Worm (Caenorhabditis elegans): ENCODE results near the gene nuo-3.

nuo-3 gene

DNA sequence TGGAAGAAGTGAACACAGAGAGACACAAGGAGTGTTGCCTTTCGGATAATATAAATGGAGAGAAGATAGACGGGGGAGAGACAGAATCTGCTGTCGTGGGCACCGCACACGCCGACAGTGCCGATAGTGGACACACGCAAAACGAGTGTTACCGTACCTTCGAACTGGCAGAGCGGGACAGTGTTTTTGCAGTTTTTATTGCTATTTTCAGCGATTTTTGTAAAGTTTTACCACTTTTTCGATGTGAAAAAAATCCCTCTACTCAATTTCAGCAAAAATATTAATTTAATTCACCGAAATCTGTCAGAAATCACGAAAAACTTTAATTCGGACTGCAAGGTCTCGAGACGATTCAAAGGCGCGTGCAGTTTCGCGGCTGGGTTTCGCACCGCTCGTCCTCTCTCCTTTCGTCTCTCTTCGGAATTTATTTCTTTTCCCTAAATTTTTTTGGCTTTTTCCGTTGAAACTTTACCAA is 27.6 kb upstream of the nuo-3 start, which contains the start of gene sec-61.A (continued):
- TF ChIP-seq pbrm-1 (GFP tag; IDR thresholded peaks at IDR 0.05) = peak; percentile 65
- TF ChIP-seq F37B4.10 (GFP tag; IDR thresholded peaks at IDR 0.05) = no peak
- TF ChIP-seq ztf-28 (GFP tag; IDR thresholded peaks at IDR 0.05) = no peak
- TF ChIP-seq B0261.1 (tag; optimal IDR thresholded peaks at IDR 0.05) = no peak
- no peak; the same call in 1 of the 2 replicates for TF ChIP-seq D2030.7 (GFP tag; IDR thresholded peaks at IDR 0.05)
- TF ChIP-seq K12H6.12 (tag; optimal IDR thresholded peaks at IDR 0.05) = peak; percentile 74
- no peak for TF ChIP-seq tbx-9 (tag; optimal IDR thresholded peaks at IDR 0.05; ENCODE audit: borderline replicate concordance)
- TF ChIP-seq T26A5.8 (tag; optimal IDR thresholded peaks at IDR 0.05) = no peak
- no peak for TF ChIP-seq F57C9.4 (tag; optimal IDR thresholded peaks at IDR 0.05)
- TF ChIP-seq snpc-4 (GFP tag; optimal IDR thresholded peaks at IDR 0.05) = peak; percentile 89
- peak; percentile 65 to 95 (median 86) for TF ChIP-seq snpc-4 (tag; optimal IDR thresholded peaks at IDR 0.05)
- no peak for TF ChIP-seq nhr-27 (tag; optimal IDR thresholded peaks at IDR 0.05)
- TF ChIP-seq aptf-3 (GFP tag; IDR thresholded peaks at IDR 0.05) = no peak
- TF ChIP-seq nhr-80 (tag; optimal IDR thresholded peaks at IDR 0.05) = peak; percentile 89
- TF ChIP-seq F23B12.7 (tag; optimal IDR thresholded peaks at IDR 0.05; ENCODE audit: insufficient read depth) = peak; percentile 75
- no peak for TF ChIP-seq Y79H2A.3 (GFP tag; conservative IDR thresholded peaks at IDR 0.05)
- TF ChIP-seq ets-4 (GFP tag; optimal IDR thresholded peaks at IDR 0.05) = peak; percentile 54
- TF ChIP-seq chd-7 (tag; optimal IDR thresholded peaks at IDR 0.05) = no peak
- TF ChIP-seq F39B2.1 (GFP tag; IDR thresholded peaks at IDR 0.05) = no peak
- no peak for TF ChIP-seq hlh-12 (tag; optimal IDR thresholded peaks at IDR 0.05)
- no peak for TF ChIP-seq ama-1 (optimal IDR thresholded peaks at IDR 0.05)
- TF ChIP-seq ama-1 (GFP tag; optimal IDR thresholded peaks at IDR 0.05) = no peak
- no peak for TF ChIP-seq nhr-179 (tag; optimal IDR thresholded peaks at IDR 0.05)
- peak; percentile 74 for TF ChIP-seq attf-5 (GFP tag; optimal IDR thresholded peaks at IDR 0.05)
- TF ChIP-seq sea-2 (GFP tag; IDR thresholded peaks at IDR 0.05) = no peak
- no peak for TF ChIP-seq dpff-1 (tag; optimal IDR thresholded peaks at IDR 0.05)
- TF ChIP-seq ceh-58 (GFP tag; IDR thresholded peaks at IDR 0.05) = no peak
- no peak for TF ChIP-seq aptf-2 (GFP tag; conservative IDR thresholded peaks at IDR 0.05)
- no peak for TF ChIP-seq mel-28 (tag; optimal IDR thresholded peaks at IDR 0.05; ENCODE audit: borderline replicate concordance)
- no peak for TF ChIP-seq B0035.1 (tag; optimal IDR thresholded peaks at IDR 0.05)
- TF ChIP-seq dpl-1 (GFP tag; optimal IDR thresholded peaks at IDR 0.05) = peak; percentile 24

DNA sequence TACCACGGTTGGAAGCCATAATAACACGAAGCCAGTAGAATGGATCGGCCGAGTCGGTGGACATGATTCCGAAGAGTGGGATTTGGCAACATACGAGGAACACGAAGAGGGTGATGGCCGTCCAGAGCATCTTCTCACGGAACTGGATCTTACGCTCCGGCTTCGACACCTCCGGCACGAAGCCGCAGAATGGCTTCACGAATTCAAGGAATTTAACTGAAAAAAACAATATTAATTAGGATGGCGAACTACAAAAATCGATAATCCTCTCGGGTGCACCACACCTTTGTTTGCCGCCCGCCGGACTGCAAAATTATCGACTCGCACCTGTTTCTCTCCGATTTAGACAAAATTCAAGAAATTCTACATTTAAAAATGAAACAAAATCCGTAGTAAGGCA is 26.9 kb upstream of the nuo-3 start:
- no peak for TF ChIP-seq nfya-1 (tag; optimal IDR thresholded peaks at IDR 0.05; ENCODE audit: borderline replicate concordance, insufficient read depth)
- TF ChIP-seq ztf-18 (tag; optimal IDR thresholded peaks at IDR 0.05) = no peak
- TF ChIP-seq madf-3 (GFP tag; IDR thresholded peaks at IDR 0.05) = no peak
- 0 out of 2 replicates have a peak, but pooled peaks have one; percentile 32 for TF ChIP-seq attf-6 (GFP tag; IDR thresholded peaks at IDR 0.05)
- no peak for TF ChIP-seq mel-28 (tag; optimal IDR thresholded peaks at IDR 0.05; ENCODE audit: borderline replicate concordance)
- 0 out of 2 replicates have a peak, but pooled peaks have one; percentile 23 for TF ChIP-seq pbrm-1 (GFP tag; IDR thresholded peaks at IDR 0.05)
- no peak for TF ChIP-seq unc-130 (GFP tag; optimal IDR thresholded peaks at IDR 0.05)
- TF ChIP-seq mcd-1 (GFP tag; IDR thresholded peaks at IDR 0.05) = peak; percentile 13; the same call in 1 of the 2 replicates
- TF ChIP-seq snpc-4 (GFP tag; optimal IDR thresholded peaks at IDR 0.05) = no peak
- no peak for TF ChIP-seq snpc-4 (tag; optimal IDR thresholded peaks at IDR 0.05)
- TF ChIP-seq dpl-1 (GFP tag; optimal IDR thresholded peaks at IDR 0.05) = no peak
- TF ChIP-seq die-1 (tag; optimal IDR thresholded peaks at IDR 0.05) = no peak

DNA sequence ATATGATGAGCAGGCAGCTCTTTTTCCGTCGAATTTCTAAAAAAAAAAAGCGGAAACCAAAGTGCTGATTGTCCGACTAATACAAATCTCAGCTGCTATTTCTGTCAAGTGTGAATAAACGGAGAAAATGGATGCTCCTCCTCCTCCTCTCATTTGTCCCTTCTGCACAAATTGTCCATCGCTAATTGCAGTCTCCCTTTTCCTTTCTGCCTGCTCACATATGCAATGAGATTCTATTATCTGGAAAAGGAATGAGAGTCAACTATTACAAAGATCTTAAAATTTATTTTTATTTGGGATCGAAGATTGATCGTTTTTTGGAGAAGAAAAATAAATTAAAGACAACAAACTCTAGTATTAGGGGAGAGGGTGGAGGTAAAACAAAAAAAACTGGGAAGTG is 24.9 kb upstream of the nuo-3 start:
- peak; percentile 40 for TF ChIP-seq nhr-80 (tag; optimal IDR thresholded peaks at IDR 0.05)
- TF ChIP-seq sdz-38 (tag; optimal IDR thresholded peaks at IDR 0.05) = no peak
- TF ChIP-seq B0035.1 (tag; optimal IDR thresholded peaks at IDR 0.05) = peak; percentile 47
- no peak for TF ChIP-seq F39B2.1 (GFP tag; IDR thresholded peaks at IDR 0.05)
- TF ChIP-seq unc-130 (GFP tag; optimal IDR thresholded peaks at IDR 0.05) = no peak
- TF ChIP-seq snpc-4 (GFP tag; optimal IDR thresholded peaks at IDR 0.05) = peak; percentile 72
- peak in 3 of 4 experiments; percentile 3 to 92 (median 52) for TF ChIP-seq snpc-4 (tag; optimal IDR thresholded peaks at IDR 0.05)
- TF ChIP-seq F52B5.7 (tag; optimal IDR thresholded peaks at IDR 0.05) = no peak
- peak; percentile 76 for TF ChIP-seq madf-10 (tag; optimal IDR thresholded peaks at IDR 0.05)
- TF ChIP-seq nhr-90 (tag; optimal IDR thresholded peaks at IDR 0.05) = peak; percentile 34
- TF ChIP-seq die-1 (tag; optimal IDR thresholded peaks at IDR 0.05) = peak; percentile 52
- no peak for TF ChIP-seq rec-8 (tag; optimal IDR thresholded peaks at IDR 0.05)
- no peak for TF ChIP-seq F22D6.2 (tag; optimal IDR thresholded peaks at IDR 0.05)
- peak; percentile 87; the same call in 1 of the 2 replicates for TF ChIP-seq Y53G8AR.9 (GFP tag; conservative IDR thresholded peaks at IDR 0.05)
- TF ChIP-seq egrh-3 (GFP tag; IDR thresholded peaks at IDR 0.05) = peak; percentile 8; the same call in 1 of the 2 replicates
- TF ChIP-seq hrde-1 (tag; optimal IDR thresholded peaks at IDR 0.05; ENCODE audit: borderline replicate concordance) = peak; percentile 23
